Fruit fly (Drosophila melanogaster): Measurements from ENCODE around the gene scat.
A peak's percentile ranks its signal among the peaks of the same experiment; 100 is the strongest.

DNA sequence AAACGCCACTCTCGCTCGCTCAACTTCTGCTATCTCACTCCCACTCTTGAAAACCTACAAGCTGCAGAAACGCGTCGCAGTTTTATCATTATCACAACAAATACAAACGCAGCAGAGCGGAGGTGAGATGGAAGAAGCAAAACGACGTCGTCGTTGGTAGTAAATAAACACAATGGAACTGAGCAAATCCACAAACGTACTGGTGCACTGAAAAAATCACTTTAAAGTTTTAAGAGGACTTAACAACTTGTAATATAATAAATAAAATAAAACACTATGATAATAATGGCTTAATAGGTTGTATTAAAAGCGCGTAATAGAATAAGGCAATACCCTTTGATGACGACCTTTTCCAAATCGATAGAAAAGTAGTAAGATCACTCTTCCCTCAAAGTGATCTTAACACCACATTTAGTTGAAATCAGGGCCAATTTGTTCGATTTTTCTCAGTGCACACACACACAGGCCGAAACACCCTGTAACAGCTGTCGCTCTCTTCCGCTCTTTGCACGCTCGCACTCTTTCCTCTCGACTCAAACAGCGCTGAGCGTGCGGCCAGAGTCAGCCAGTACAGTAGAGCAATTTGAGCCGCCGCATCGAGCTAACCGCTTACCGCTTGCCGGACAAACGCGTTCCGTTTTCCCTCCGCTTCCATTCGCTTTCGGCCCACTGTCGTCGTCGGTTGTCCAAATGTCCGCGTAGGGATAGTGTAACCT, 18.2 kb downstream of the scat start:
- TF ChIP-seq Dfd (GFP tag; optimal IDR thresholded peaks at IDR 0.05) (peak; percentile 92), usp (GFP tag; optimal IDR thresholded peaks at IDR 0.05) (no peak), foxo (GFP tag; optimal IDR thresholded peaks at IDR 0.05) (peak in 1 of 2 experiments; percentile 99), N (GFP tag; optimal IDR thresholded peaks at IDR 0.05) (no peak), tai (GFP tag; optimal IDR thresholded peaks at IDR 0.05) (peak; percentile 88)

Data from whole organism, wandering third instar larva.